Worm (Caenorhabditis elegans): Measurements from ENCODE around the gene Y113G7A.14.

- no peak for TF ChIP-seq rpc-1 (optimal IDR thresholded peaks at IDR 0.05)
- TF ChIP-seq rpc-1 (tag; optimal IDR thresholded peaks at IDR 0.05) = no peak
- TF ChIP-seq hmg-20 (GFP tag; IDR thresholded peaks at IDR 0.05) = no peak
- no peak for TF ChIP-seq gei-17 (GFP tag; optimal IDR thresholded peaks at IDR 0.05)
- no peak for TF ChIP-seq lin-35 (GFP tag; optimal IDR thresholded peaks at IDR 0.05)
- no peak for TF ChIP-seq F33H1.4 (GFP tag; IDR thresholded peaks at IDR 0.05)
These were observed 33.7 kb upstream of the Y113G7A.14 start, which contains the start of gene srw-39 for ce11 chrV:20171941-20172340.
